Worm (Caenorhabditis elegans): ENCODE measurements around the gene unc-33.

unc-33 gene

ce11 chrIV:3559201-3559600 lies 42.5 kb downstream of the unc-33 start:
- no peak for TF ChIP-seq elt-3 (tag; optimal IDR thresholded peaks at IDR 0.05)
- no peak for TF ChIP-seq ets-5 (GFP tag; IDR thresholded peaks at IDR 0.05)
- TF ChIP-seq jun-1 (tag; optimal IDR thresholded peaks at IDR 0.05): no peak
- no peak for TF ChIP-seq nhr-12 (tag; optimal IDR thresholded peaks at IDR 0.05)
- TF ChIP-seq ces-1 (GFP tag; optimal IDR thresholded peaks at IDR 0.05): no peak
- no peak for TF ChIP-seq sptf-1 (tag; optimal IDR thresholded peaks at IDR 0.05)
- no peak for TF ChIP-seq alr-1 (tag; optimal IDR thresholded peaks at IDR 0.05; ENCODE audit: borderline replicate concordance)
- TF ChIP-seq tbx-2 (tag; optimal IDR thresholded peaks at IDR 0.05): no peak
- TF ChIP-seq tlp-1 (tag; optimal IDR thresholded peaks at IDR 0.05): no peak
- no peak for TF ChIP-seq zag-1 (tag; optimal IDR thresholded peaks at IDR 0.05)
- no peak for TF ChIP-seq rnt-1 (tag; optimal IDR thresholded peaks at IDR 0.05)

- TF ChIP-seq nhr-47 (tag; optimal IDR thresholded peaks at IDR 0.05) (no peak), xbp-1 (tag; optimal IDR thresholded peaks at IDR 0.05) (no peak), nhr-77 (tag; optimal IDR thresholded peaks at IDR 0.05) (no peak), lsy-2 (tag; optimal IDR thresholded peaks at IDR 0.05) (no peak), ama-1 (optimal IDR thresholded peaks at IDR 0.05) (no peak), unc-30 (tag; optimal IDR thresholded peaks at IDR 0.05) (no peak), efl-3 (GFP tag; optimal IDR thresholded peaks at IDR 0.05) (no peak), ces-1 (GFP tag; optimal IDR thresholded peaks at IDR 0.05) (no peak), zag-1 (tag; optimal IDR thresholded peaks at IDR 0.05) (no peak), lir-3 (tag; optimal IDR thresholded peaks at IDR 0.05; ENCODE audit: poor library complexity) (no peak)
Measured at ce11 chrIV:3564901-3565300, 48.2 kb downstream of the unc-33 start, which contains the start of gene sre-5. Gene sre-5, plus strand, starts transcription at chrIV:3565201.

ce11 chrIV:3568608-3569007 lies 51.9 kb downstream of the unc-33 start, which contains the start of gene otpl-1:
Gene otpl-1, plus strand, starts transcription at chrIV:3568979.
- no peak for TF ChIP-seq nhr-71 (tag; optimal IDR thresholded peaks at IDR 0.05)
- TF ChIP-seq snpc-4 (tag; optimal IDR thresholded peaks at IDR 0.05): peak; percentile 55

- no peak for TF ChIP-seq ets-5 (GFP tag; IDR thresholded peaks at IDR 0.05)
- TF ChIP-seq zip-4 (GFP tag; optimal IDR thresholded peaks at IDR 0.05): no peak
- no peak for TF ChIP-seq aha-1 (tag; optimal IDR thresholded peaks at IDR 0.05)
Measured at ce11 chrIV:3570612-3571011, 53.9 kb downstream of the unc-33 start.

All from whole organism, L1 larva.